Fruit fly (Drosophila melanogaster) whole organism, wandering third instar larva: ENCODE results near the gene CG32313.

ENCODE experiments used
- CG32264 ChIP-seq: fragments of 200-800 bp; sonication (Bioruptor generic); optimal IDR thresholded peaks from 2 replicates; lab custom pipeline; 2016; ENCODE audit warnings: missing biosample characterization, missing genetic modification characterization
- CrebA ChIP-seq: fragments of 200-800 bp; sonication (Bioruptor generic); optimal IDR thresholded peaks from 2 replicates; lab custom pipeline; 2016; ENCODE audit warnings: missing biosample characterization, mild to moderate bottlenecking, missing genetic modification characterization, borderline replicate concordance
- Dif ChIP-seq: fragments of 200-275, 200-300 bp; sonication (Bioruptor generic); optimal IDR thresholded peaks from 2 replicates; lab custom pipeline; 2018; ENCODE audit warnings: missing biosample characterization, missing genetic modification characterization; ENCODE audit not compliant: partially characterized antibody
- Hr78 ChIP-seq: fragments of >200 bp; optimal IDR thresholded peaks from 2 replicates; lab custom pipeline; 2017; ENCODE audit warnings: missing biosample characterization, missing genetic modification characterization
- Jra ChIP-seq: sonication (Bioruptor generic); optimal IDR thresholded peaks from 2 replicates; lab custom pipeline; 2016; ENCODE audit warnings: missing biosample characterization, missing genetic modification characterization
- Myc ChIP-seq: fragments of >200 bp; optimal IDR thresholded peaks from 2 replicates; lab custom pipeline; 2017
- N ChIP-seq: fragments of >200 bp; optimal IDR thresholded peaks from 2 replicates; lab custom pipeline; 2018; ENCODE audit warnings: missing biosample characterization, missing external identifiers, missing genetic modification characterization
- Rel ChIP-seq, 2 experiments: fragments of 200-800 bp; sonication (Bioruptor generic) in 1 of 2; optimal IDR thresholded peaks; 2 replicates in 1 of 2; 3 replicates in 1 of 2; lab custom pipeline; 2016 to 2019; ENCODE audit warnings: mild to moderate bottlenecking in 2 of 2, missing biosample characterization in 2 of 2, missing genetic modification characterization in 2 of 2, moderate library complexity in 1 of 2
- Vsx2 ChIP-seq: fragments of 200-300, 225-300 bp; sonication (Bioruptor generic); optimal IDR thresholded peaks from 2 replicates; lab custom pipeline; 2018; ENCODE audit warnings: missing biosample characterization, missing genetic modification characterization; ENCODE audit not compliant: partially characterized antibody
- brk ChIP-seq: fragments of 200-800 bp; sonication (Bioruptor generic); optimal IDR thresholded peaks from 2 replicates; lab custom pipeline; 2016; ENCODE audit warnings: missing biosample characterization, mild to moderate bottlenecking, missing genetic modification characterization
- dl ChIP-seq, 2 experiments: fragments of 175-275, 200-275 bp in 1 of 2; fragments of 200-275 bp in 1 of 2; sonication (Bioruptor generic); optimal IDR thresholded peaks; lab custom pipeline; 2018; ENCODE audit warnings: mild to moderate bottlenecking in 2 of 2, missing biosample characterization in 2 of 2, missing genetic modification characterization in 2 of 2, moderate library complexity in 2 of 2; ENCODE audit not compliant: partially characterized antibody in 2 of 2, insufficient read depth in 1 of 2
- ey ChIP-seq: fragments of 200-800 bp; sonication (Bioruptor generic); optimal IDR thresholded peaks from 2 replicates; lab custom pipeline; 2016; ENCODE audit warnings: missing biosample characterization, missing genetic modification characterization
- foxo ChIP-seq, 2 experiments: fragments of 200-800 bp; sonication (Bioruptor generic); optimal IDR thresholded peaks; 2 replicates in 1 of 2; 3 replicates in 1 of 2; lab custom pipeline; 2016 to 2017; ENCODE audit warnings: missing biosample characterization in 2 of 2, missing genetic modification characterization in 2 of 2
- fru ChIP-seq: fragments of 200-800 bp; sonication (Bioruptor generic); optimal IDR thresholded peaks from 3 replicates; lab custom pipeline; 2016; ENCODE audit warnings: missing biosample characterization, mild to moderate bottlenecking, missing genetic modification characterization
- h ChIP-seq: fragments of 200-800 bp; sonication (Bioruptor generic); optimal IDR thresholded peaks from 3 replicates; lab custom pipeline; 2016; ENCODE audit warnings: missing biosample characterization, mild to moderate bottlenecking, missing genetic modification characterization
- jim ChIP-seq: fragments of 175-275, 200-325 bp; sonication (Bioruptor generic); optimal IDR thresholded peaks from 2 replicates; lab custom pipeline; 2016; ENCODE audit warnings: missing biosample characterization, mild to moderate bottlenecking, missing genetic modification characterization
- psq ChIP-seq: fragments of 200-800 bp; sonication (Bioruptor generic); optimal IDR thresholded peaks from 3 replicates; lab custom pipeline; 2017; ENCODE audit warnings: missing biosample characterization, mild to moderate bottlenecking, missing genetic modification characterization, moderate library complexity
- sage ChIP-seq: fragments of 200-800 bp; sonication (Bioruptor generic); optimal IDR thresholded peaks from 2 replicates; lab custom pipeline; 2016; ENCODE audit warnings: missing biosample characterization, mild to moderate bottlenecking, missing genetic modification characterization
- tai ChIP-seq: sonication (Bioruptor generic); optimal IDR thresholded peaks from 2 replicates; lab custom pipeline; 2016; ENCODE audit warnings: missing biosample characterization, missing genetic modification characterization
- usp ChIP-seq: fragments of >200 bp; optimal IDR thresholded peaks from 2 replicates; lab custom pipeline; 2017; ENCODE audit warnings: missing biosample characterization, missing genetic modification characterization

Gene CG32313

dm6 chr3L:1502086-1502893 is 43.3 kb downstream of the CG32313 start, which contains the start of the genes hfp and Psa:
Gene hfp (minus strand): TSS chr3L:1502590.
Gene Psa (plus strand): TSS chr3L:1502843.
- TF ChIP-seq Myc, result no peak
- no peak for TF ChIP-seq sage (GFP tag; lab: Kevin White, UChicago)
- no peak for TF ChIP-seq fru
- TF ChIP-seq Rel (GFP tag; optimal IDR thresholded peaks at IDR 0.05; lab: Kevin White, UChicago), result no peak
- peak; percentile 96 for TF ChIP-seq Rel (tag; optimal IDR thresholded peaks at IDR 0.05; lab: Kevin White, UChicago)
- TF ChIP-seq, all 38 proteins: peak for 1

DNA sequence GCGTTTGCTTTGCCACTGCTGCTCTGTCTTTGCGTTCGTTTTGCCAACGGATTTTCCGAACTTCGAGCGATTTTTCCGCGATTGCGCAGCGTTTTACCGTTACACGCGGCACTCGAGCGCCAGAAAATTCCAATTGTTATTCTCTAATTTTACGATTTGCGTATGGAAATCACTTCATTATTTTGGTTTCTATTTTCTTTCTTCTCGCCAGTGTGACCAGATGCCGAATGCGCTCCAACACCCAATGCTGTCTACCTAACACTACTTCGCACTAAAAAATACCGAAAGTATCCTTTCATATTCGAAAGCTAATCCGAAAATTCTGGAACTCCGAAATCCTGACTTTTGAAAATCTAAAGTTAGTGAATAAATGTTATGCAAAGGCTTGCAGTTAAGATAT is 49.1 kb downstream of the CG32313 start, which contains the start of gene CG12084:
CG12084 (minus strand) TSS at position 236 of the 400 bp plus-strand sequence.
- TF ChIP-seq Dif (GFP tag; lab: Kevin White, UChicago), result no peak
- no peak for TF ChIP-seq Vsx2
- TF ChIP-seq CrebA (GFP tag; lab: Kevin White, UChicago), result no peak
- no peak for TF ChIP-seq jim (GFP tag; lab: Kevin White, UChicago)
- no peak for TF ChIP-seq Myc
- TF ChIP-seq h (GFP tag; lab: Kevin White, UChicago), result no peak
- no peak for TF ChIP-seq brk (GFP tag; lab: Kevin White, UChicago)
- no peak for TF ChIP-seq CG32264
- TF ChIP-seq Hr78, result no peak
- TF ChIP-seq sage (GFP tag; lab: Kevin White, UChicago), result no peak
- TF ChIP-seq, all 38 proteins: peak for 0

DNA sequence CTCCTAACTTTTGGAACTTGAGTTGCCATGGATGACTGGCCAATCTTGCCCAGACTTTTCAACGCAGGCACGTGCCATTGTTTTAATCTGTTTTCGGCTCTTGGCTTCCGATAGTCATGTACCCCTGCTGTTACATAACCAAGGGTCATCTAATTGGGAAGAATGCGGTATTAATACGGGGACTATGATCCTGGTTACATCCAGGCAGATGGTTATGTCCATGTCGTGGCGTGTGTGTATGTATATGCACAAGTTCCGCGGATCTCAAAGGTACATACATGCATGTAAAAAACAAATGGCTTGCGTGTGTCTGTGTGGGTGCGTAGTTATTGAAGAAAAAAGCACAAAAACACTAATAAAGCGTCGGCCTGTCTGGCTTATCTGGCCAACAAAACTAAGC is 49.7 kb downstream of the CG32313 start:
- TF ChIP-seq foxo (GFP tag; optimal IDR thresholded peaks at IDR 0.05; lab: Kevin White, UChicago), result no peak
- TF ChIP-seq Jra (GFP tag; lab: Kevin White, UChicago), result no peak
- TF ChIP-seq dl (GFP tag; optimal IDR thresholded peaks at IDR 0.05; lab: Kevin White, UChicago; ENCODE audit: insufficient read depth in 1 of 2, partially characterized antibody in 2 of 2), result no peak
- TF ChIP-seq h (GFP tag; lab: Kevin White, UChicago), result no peak
- TF ChIP-seq Hr78, result no peak
- TF ChIP-seq psq (GFP tag; lab: Kevin White, UChicago), result no peak
- no peak for TF ChIP-seq tai (GFP tag; lab: Kevin White, UChicago)
- TF ChIP-seq brk (GFP tag; lab: Kevin White, UChicago), result no peak
- no peak for TF ChIP-seq CG32264
- no peak for TF ChIP-seq N (GFP tag; lab: Kevin White, UChicago)
- TF ChIP-seq Vsx2, result no peak
- no peak for TF ChIP-seq ey (GFP tag; lab: Kevin White, UChicago)
- no peak for TF ChIP-seq usp (GFP tag; lab: Kevin White, UChicago)
- TF ChIP-seq Dif (GFP tag; lab: Kevin White, UChicago), result no peak
